Fruit fly (Drosophila melanogaster): ENCODE data around the gene CG34451.

- TF ChIP-seq usp (GFP tag; optimal IDR thresholded peaks at IDR 0.05): no peak
- no peak for TF ChIP-seq CG8478 (optimal IDR thresholded peaks at IDR 0.05)
These were observed 53.3 kb downstream of the CG34451 start for dm6 chr3L:15638524-15638923.

All from whole organism.